Fruit fly (Drosophila melanogaster): Measurements from ENCODE around the gene CG18745.

CG18745 gene

DNA sequence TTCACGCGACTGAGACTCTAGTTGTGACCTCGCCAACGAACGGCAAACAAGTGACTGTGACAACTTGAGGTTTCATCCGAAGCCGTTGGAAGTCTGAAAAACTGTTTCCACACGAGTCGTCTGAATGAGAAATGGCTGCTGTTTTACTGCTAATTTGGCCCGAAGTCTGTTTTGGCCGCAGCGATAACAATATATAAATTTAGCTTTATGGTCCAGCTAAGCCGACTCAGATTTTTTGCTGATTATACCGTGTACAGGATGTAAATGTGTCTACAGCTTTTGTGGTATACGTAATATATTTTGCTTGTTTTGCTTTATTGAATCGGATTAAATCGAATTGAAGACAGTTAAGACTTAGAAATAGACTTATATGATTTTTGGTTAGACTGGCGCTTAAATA lies 18.4 kb upstream of the CG18745 start, which contains the start of gene CG18268 (continued):
- TF ChIP-seq Ets97D (GFP tag; optimal IDR thresholded peaks at IDR 0.05) (no peak), CG10462 (GFP tag; optimal IDR thresholded peaks at IDR 0.05) (no peak), ems (GFP tag; optimal IDR thresholded peaks at IDR 0.05) (no peak), her (GFP tag; optimal IDR thresholded peaks at IDR 0.05) (no peak), CG12071 (GFP tag; optimal IDR thresholded peaks at IDR 0.05) (no peak)

dm6 chr3R:7802693-7803092 lies 16.8 kb upstream of the CG18745 start, which contains the start of gene CG3014:
CG3014 (minus strand) TSS chr3R:7802793.
- TF ChIP-seq ci (GFP tag; IDR thresholded peaks at IDR 0.05) (no peak), tio (GFP tag; optimal IDR thresholded peaks at IDR 0.05) (no peak), seq (GFP tag; IDR thresholded peaks at IDR 0.05) (no peak), run (tag; optimal IDR thresholded peaks at IDR 0.05) (no peak), Dfd (GFP tag; optimal IDR thresholded peaks at IDR 0.05) (no peak), Med (GFP tag) (no peak), CG11696 (GFP tag; IDR thresholded peaks at IDR 0.05) (no peak), insv (GFP tag; optimal IDR thresholded peaks at IDR 0.05) (no peak), D (optimal IDR thresholded peaks at IDR 0.05) (no peak), D (GFP tag; optimal IDR thresholded peaks at IDR 0.05) (no peak), ttk (GFP tag; IDR thresholded peaks at IDR 0.05) (no peak), Dp (GFP tag; optimal IDR thresholded peaks at IDR 0.05) (no peak), CG12236 (GFP tag; optimal IDR thresholded peaks at IDR 0.05) (no peak), Ets97D (GFP tag; optimal IDR thresholded peaks at IDR 0.05) (no peak), CG10321 (GFP tag; IDR thresholded peaks at IDR 0.05) (no peak), gt (GFP tag; IDR thresholded peaks at IDR 0.05) (no peak), Rx (GFP tag; IDR thresholded peaks at IDR 0.05) (no peak), zen2 (GFP tag; IDR thresholded peaks at IDR 0.05; ENCODE audit: partially characterized antibody) (no peak)

DNA sequence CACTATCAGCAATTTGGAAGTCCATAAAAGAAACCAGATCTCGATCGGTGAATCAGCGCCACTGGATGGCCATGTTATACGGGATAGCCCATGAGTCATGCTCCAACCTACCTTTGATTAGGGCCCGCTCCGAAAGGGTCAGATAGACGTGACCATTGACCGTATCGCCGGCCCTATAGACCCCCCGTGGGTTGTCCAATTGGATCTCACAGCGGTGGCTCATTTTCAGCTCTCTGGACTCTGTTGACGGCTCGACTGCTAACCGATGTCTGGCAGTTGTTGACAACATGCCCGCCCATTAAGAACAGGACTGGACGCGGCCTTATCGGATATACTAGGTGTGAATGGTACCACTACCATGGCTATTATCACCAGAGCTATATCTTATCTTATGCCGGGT lies 12.6 kb upstream of the CG18745 start, which contains the start of gene CG18744:
TSS of gene CG18744 (minus strand) at position 247 of the 400 bp plus-strand sequence.
- TF ChIP-seq PHDP (tag; optimal IDR thresholded peaks at IDR 0.05), result no peak
- peak; percentile 14; the same call in 1 of the 2 replicates for TF ChIP-seq amos (GFP tag; IDR thresholded peaks at IDR 0.05; ENCODE audit: partially characterized antibody)
- 0 out of 2 replicates have a peak, but pooled peaks have one; percentile 25 for TF ChIP-seq NFAT (GFP tag; IDR thresholded peaks at IDR 0.05)
- TF ChIP-seq CG7786 (GFP tag; optimal IDR thresholded peaks at IDR 0.05), result no peak
- no peak for TF ChIP-seq CG8388 (GFP tag; optimal IDR thresholded peaks at IDR 0.05)
- TF ChIP-seq CG6175 (GFP tag; IDR thresholded peaks at IDR 0.05), result no peak
- peak; percentile 24 for TF ChIP-seq kay (GFP tag; optimal IDR thresholded peaks at IDR 0.05)
- TF ChIP-seq tna (GFP tag; IDR thresholded peaks at IDR 0.05; ENCODE audit: partially characterized antibody), result no peak
- TF ChIP-seq gcm2 (GFP tag; optimal IDR thresholded peaks at IDR 0.05), result no peak
- no peak for TF ChIP-seq lov (optimal IDR thresholded peaks at IDR 0.05)
- no peak for TF ChIP-seq lov (GFP tag; IDR thresholded peaks at IDR 0.05)
- TF ChIP-seq Dek (tag; optimal IDR thresholded peaks at IDR 0.05), result no peak
- no peak for TF ChIP-seq Jarid2 (GFP tag; optimal IDR thresholded peaks at IDR 0.05)
- TF ChIP-seq CG4707 (GFP tag; optimal IDR thresholded peaks at IDR 0.05), result no peak
- no peak for TF ChIP-seq CG17568 (GFP tag; optimal IDR thresholded peaks at IDR 0.05)
- TF ChIP-seq klu (GFP tag; IDR thresholded peaks at IDR 0.05), result no peak
- no peak for TF ChIP-seq CG9437 (GFP tag; optimal IDR thresholded peaks at IDR 0.05)
- no peak for TF ChIP-seq her (GFP tag; optimal IDR thresholded peaks at IDR 0.05)
- TF ChIP-seq chinmo (GFP tag; IDR thresholded peaks at IDR 0.05; ENCODE audit: partially characterized antibody), result 0 out of 4 replicates have a peak, but pooled peaks have one; percentile 16
- no peak for TF ChIP-seq CG15269 (tag; optimal IDR thresholded peaks at IDR 0.05)
- no peak for TF ChIP-seq twi (tag; optimal IDR thresholded peaks at IDR 0.05)
- TF ChIP-seq Gsc (GFP tag; IDR thresholded peaks at IDR 0.05), result no peak
- TF ChIP-seq GATAe (GFP tag; conservative IDR thresholded peaks at IDR 0.05), result peak; percentile 84
- TF ChIP-seq sug (tag; optimal IDR thresholded peaks at IDR 0.05), result peak; percentile 100
- no peak for TF ChIP-seq CG10274 (GFP tag; optimal IDR thresholded peaks at IDR 0.05)
- TF ChIP-seq Hey (tag; optimal IDR thresholded peaks at IDR 0.05), result peak; percentile 16
- TF ChIP-seq CG7271 (tag; optimal IDR thresholded peaks at IDR 0.05), result no peak
- TF ChIP-seq lab (GFP tag; optimal IDR thresholded peaks at IDR 0.05), result peak; percentile 23
- TF ChIP-seq CG2120 (GFP tag; optimal IDR thresholded peaks at IDR 0.05), result no peak
